Fruit fly (Drosophila melanogaster): ENCODE data around the gene CG31436.

DNA sequence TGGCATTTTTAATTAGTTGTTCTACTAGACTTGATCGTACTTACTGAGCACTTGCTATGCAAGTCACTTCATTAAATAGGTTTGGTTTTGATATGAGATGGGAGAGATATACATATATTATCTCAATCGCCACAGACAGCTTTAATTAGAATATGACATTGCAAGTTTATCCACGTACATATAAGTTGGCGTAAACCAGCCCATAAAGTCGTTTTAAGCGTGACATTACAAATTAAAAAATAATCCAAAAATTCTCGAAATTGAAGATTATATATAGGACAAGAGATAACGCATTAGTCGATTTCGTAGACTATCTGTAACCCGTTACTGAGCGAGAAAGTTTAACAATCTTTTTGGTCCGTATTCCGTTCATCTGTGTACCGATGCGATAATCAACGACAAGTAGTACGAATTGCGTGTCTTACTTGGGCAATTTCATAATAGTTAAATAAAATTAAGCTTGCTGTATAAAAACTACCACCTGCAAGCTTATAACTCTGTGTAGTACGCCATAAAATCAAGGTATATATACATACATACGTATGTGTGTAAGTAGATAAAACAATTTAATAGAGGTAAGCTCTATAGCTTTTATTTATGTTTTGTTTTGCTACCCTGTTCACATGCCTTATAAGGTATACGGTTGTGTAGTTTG lies 16.2 kb downstream of the CG31436 start, which contains the start of gene CG10560:
- TF ChIP-seq cic (GFP tag; optimal IDR thresholded peaks at IDR 0.05): peak; percentile 27
- no peak for TF ChIP-seq CG7045 (GFP tag; optimal IDR thresholded peaks at IDR 0.05)
- no peak for TF ChIP-seq pad (GFP tag; optimal IDR thresholded peaks at IDR 0.05)
- no peak for TF ChIP-seq toe (GFP tag; optimal IDR thresholded peaks at IDR 0.05)
- TF ChIP-seq ovo (GFP tag; optimal IDR thresholded peaks at IDR 0.05): no peak
- TF ChIP-seq kay (GFP tag; ENCODE audit: borderline replicate concordance): peak; percentile 74
- TF ChIP-seq Crg-1 (GFP tag; optimal IDR thresholded peaks at IDR 0.05): no peak
- TF ChIP-seq CG5204 (GFP tag; optimal IDR thresholded peaks at IDR 0.05): no peak
- TF ChIP-seq Hr96 (GFP tag; optimal IDR thresholded peaks at IDR 0.05): no peak

All from whole organism, adult.